Worm (Caenorhabditis elegans): ENCODE measurements around the gene micu-1.

micu-1 gene

DNA sequence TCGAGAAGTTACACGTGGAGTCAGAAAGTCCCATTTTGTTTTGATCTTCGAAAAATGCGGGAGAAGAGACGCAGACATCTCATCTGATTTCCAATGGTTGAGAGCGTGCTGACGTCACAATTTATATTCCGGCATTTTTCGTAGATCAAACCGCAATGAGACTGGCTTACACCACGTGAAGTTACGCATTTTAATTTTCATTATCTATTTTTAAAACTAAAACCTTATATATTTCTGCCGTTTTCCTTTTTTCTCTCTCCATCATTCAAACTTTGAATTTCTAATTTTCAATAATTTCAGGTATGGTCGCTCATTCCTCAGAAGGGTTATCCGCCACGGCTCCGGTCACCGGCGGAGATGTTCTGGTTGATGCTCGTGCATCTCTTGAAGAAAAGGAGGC, 17.6 kb downstream of the micu-1 start, which contains the start of gene fat-1:
TSS of gene fat-1 (plus strand) at position 301 of the 400 bp plus-strand sequence.
- no peak for TF ChIP-seq nhr-21 (tag; optimal IDR thresholded peaks at IDR 0.05)
- TF ChIP-seq elt-1 (tag; optimal IDR thresholded peaks at IDR 0.05): no peak
- TF ChIP-seq skn-1 (tag; optimal IDR thresholded peaks at IDR 0.05): no peak
- no peak for TF ChIP-seq lin-39 (tag; optimal IDR thresholded peaks at IDR 0.05)
- TF ChIP-seq nhr-23 (tag; optimal IDR thresholded peaks at IDR 0.05): no peak
- no peak for TF ChIP-seq elt-3 (tag; optimal IDR thresholded peaks at IDR 0.05)
- no peak for TF ChIP-seq gmeb-1 (tag; optimal IDR thresholded peaks at IDR 0.05)
- TF ChIP-seq nhr-10 (tag; optimal IDR thresholded peaks at IDR 0.05): no peak
- TF ChIP-seq ceh-82 (tag; optimal IDR thresholded peaks at IDR 0.05): no peak
- no peak for TF ChIP-seq unc-62 (GFP tag; optimal IDR thresholded peaks at IDR 0.05)
- no peak for TF ChIP-seq nhr-12 (tag; optimal IDR thresholded peaks at IDR 0.05)
- no peak for TF ChIP-seq lin-11 (tag; optimal IDR thresholded peaks at IDR 0.05)
- TF ChIP-seq unc-55 (GFP tag; optimal IDR thresholded peaks at IDR 0.05): no peak
- TF ChIP-seq ama-1 (optimal IDR thresholded peaks at IDR 0.05): no peak
- TF ChIP-seq ztf-1 (GFP tag; conservative IDR thresholded peaks at IDR 0.05): no peak
- TF ChIP-seq C34F6.9 (tag; optimal IDR thresholded peaks at IDR 0.05): no peak
- no peak for TF ChIP-seq snpc-4 (tag; optimal IDR thresholded peaks at IDR 0.05)
- TF ChIP-seq lin-13 (GFP tag; optimal IDR thresholded peaks at IDR 0.05): no peak

DNA sequence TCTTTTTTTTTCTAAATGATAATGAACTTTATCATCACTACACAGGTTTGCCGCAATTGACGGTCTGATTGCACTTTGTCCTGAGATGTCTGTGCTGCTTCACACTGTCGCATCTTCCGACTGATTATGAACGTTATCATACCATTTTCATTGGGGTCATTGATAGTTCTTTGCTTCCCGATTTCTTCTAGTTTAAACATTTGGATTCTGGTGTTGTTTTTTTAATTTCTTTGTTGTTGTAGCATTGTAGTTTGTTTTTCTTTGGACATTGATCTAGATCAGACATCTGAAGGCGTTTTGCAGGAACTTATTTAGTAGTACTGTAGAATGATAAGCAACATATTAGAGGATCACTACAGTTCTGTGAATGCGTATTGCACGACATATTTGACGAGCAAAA, 21.0 kb downstream of the micu-1 start:
- TF ChIP-seq ceh-16 (tag; optimal IDR thresholded peaks at IDR 0.05) (no peak), lsy-2 (tag; optimal IDR thresholded peaks at IDR 0.05) (peak in 1 of 2 experiments; percentile 43), gmeb-1 (tag; optimal IDR thresholded peaks at IDR 0.05) (peak; percentile 51), nhr-25 (tag; optimal IDR thresholded peaks at IDR 0.05) (peak; percentile 40), sma-3 (GFP tag; optimal IDR thresholded peaks at IDR 0.05) (peak; percentile 61), nhr-6 (tag; optimal IDR thresholded peaks at IDR 0.05) (peak; percentile 42), F13H6.1 (tag; optimal IDR thresholded peaks at IDR 0.05) (no peak), nhr-21 (tag; optimal IDR thresholded peaks at IDR 0.05) (peak; percentile 88), fos-1 (tag; optimal IDR thresholded peaks at IDR 0.05) (peak; percentile 86), blmp-1 (tag; optimal IDR thresholded peaks at IDR 0.05; ENCODE audit: insufficient read depth) (peak; percentile 6), crh-2 (tag; optimal IDR thresholded peaks at IDR 0.05) (peak; percentile 92), Y55F3AM.14 (GFP tag; optimal IDR thresholded peaks at IDR 0.05) (peak; percentile 8), egl-27 (tag; optimal IDR thresholded peaks at IDR 0.05) (peak; percentile 22), lin-13 (GFP tag; optimal IDR thresholded peaks at IDR 0.05) (peak; percentile 60), nhr-129 (tag; optimal IDR thresholded peaks at IDR 0.05) (peak; percentile 59), ama-1 (optimal IDR thresholded peaks at IDR 0.05) (peak; percentile 18), skn-1 (tag; optimal IDR thresholded peaks at IDR 0.05) (peak; percentile 67), nhr-10 (tag; optimal IDR thresholded peaks at IDR 0.05) (no peak), sma-9 (GFP tag; optimal IDR thresholded peaks at IDR 0.05) (peak; percentile 81), sma-9 (tag; optimal IDR thresholded peaks at IDR 0.05) (no peak), peb-1 (tag; optimal IDR thresholded peaks at IDR 0.05) (no peak)

DNA sequence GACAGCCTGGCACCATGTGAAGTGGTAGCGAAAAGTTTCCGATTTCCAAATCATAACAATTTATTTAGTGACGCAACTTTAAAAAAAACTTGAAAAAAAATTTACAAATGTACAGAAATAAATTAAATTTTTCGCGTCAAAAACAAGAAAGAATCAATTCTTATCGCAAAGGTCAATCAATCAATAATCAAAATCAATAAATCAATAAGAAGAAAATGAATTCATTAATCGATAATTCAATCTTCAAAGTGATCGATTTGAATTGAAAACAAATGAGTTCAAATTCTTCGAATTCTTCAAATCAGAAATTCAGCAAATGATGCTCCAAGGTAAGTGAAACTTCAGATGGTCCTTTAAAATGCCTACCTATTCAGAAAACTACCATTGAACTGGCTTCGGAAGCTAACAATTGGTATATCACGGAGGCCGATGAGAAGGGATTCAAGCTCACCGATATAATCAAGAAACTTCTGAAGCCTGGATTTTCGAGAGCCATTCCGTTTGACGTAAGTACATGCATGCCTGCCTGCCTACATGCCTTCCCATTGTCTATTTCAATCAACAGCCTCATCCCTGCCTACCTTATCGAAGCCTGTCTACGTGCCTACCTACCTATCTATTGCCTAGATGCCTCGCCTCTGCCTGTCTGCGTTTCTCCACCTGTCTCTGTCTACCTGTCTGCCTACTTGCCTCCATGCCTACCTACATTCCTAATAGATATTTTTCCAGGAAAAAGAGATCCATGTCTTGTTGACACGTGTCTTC, 22.3 kb downstream of the micu-1 start:
- TF ChIP-seq mab-5 (tag; optimal IDR thresholded peaks at IDR 0.05) (no peak), zag-1 (tag; optimal IDR thresholded peaks at IDR 0.05) (no peak), alr-1 (tag; optimal IDR thresholded peaks at IDR 0.05) (no peak), unc-55 (GFP tag; optimal IDR thresholded peaks at IDR 0.05) (no peak), unc-62 (GFP tag; optimal IDR thresholded peaks at IDR 0.05) (no peak)

DNA sequence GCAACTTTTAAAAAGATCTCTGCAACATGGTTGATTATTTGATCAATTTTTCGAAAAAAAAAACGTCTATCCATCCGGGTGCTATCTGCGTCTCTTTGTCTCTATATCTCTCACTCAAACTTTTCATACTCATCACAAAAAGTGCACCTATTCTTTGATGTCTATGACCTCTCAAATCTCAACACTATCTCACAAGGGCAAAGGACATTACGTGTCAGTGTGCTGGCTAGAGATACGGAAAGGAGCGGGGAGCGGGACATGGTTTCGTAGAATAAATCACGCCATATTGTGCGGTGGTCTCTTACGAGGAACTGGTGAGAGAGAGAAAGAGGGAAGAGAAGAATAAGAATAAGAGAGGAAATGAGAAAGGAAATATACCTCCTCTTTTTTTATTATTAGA, 24.7 kb downstream of the micu-1 start:
- peak; percentile 34 for TF ChIP-seq lin-13 (GFP tag; optimal IDR thresholded peaks at IDR 0.05)
- peak in 1 of 2 experiments; percentile 64 for TF ChIP-seq mdl-1 (tag; optimal IDR thresholded peaks at IDR 0.05)
- no peak for TF ChIP-seq peb-1 (tag; optimal IDR thresholded peaks at IDR 0.05)
- peak; percentile 29 for TF ChIP-seq unc-62 (GFP tag; optimal IDR thresholded peaks at IDR 0.05)
- TF ChIP-seq sem-4 (tag; optimal IDR thresholded peaks at IDR 0.05): peak; percentile 45
- TF ChIP-seq unc-55 (GFP tag; optimal IDR thresholded peaks at IDR 0.05): no peak
- TF ChIP-seq ceh-82 (tag; optimal IDR thresholded peaks at IDR 0.05): no peak
- TF ChIP-seq nhr-23 (tag; optimal IDR thresholded peaks at IDR 0.05): no peak
- TF ChIP-seq nhr-25 (tag; optimal IDR thresholded peaks at IDR 0.05): peak; percentile 53
- peak; percentile 98 for TF ChIP-seq crh-2 (tag; optimal IDR thresholded peaks at IDR 0.05)
- peak; percentile 69 for TF ChIP-seq nhr-6 (tag; optimal IDR thresholded peaks at IDR 0.05)
- peak; percentile 48 for TF ChIP-seq ztf-4 (tag; optimal IDR thresholded peaks at IDR 0.05)
- TF ChIP-seq sma-9 (GFP tag; optimal IDR thresholded peaks at IDR 0.05): peak; percentile 92
- no peak for TF ChIP-seq sma-9 (tag; optimal IDR thresholded peaks at IDR 0.05)
- TF ChIP-seq blmp-1 (tag; optimal IDR thresholded peaks at IDR 0.05; ENCODE audit: insufficient read depth): peak; percentile 36
- TF ChIP-seq gmeb-1 (tag; optimal IDR thresholded peaks at IDR 0.05): peak; percentile 73
- TF ChIP-seq mbf-1 (tag; optimal IDR thresholded peaks at IDR 0.05): no peak
- TF ChIP-seq nhr-77 (tag; optimal IDR thresholded peaks at IDR 0.05): peak; percentile 42
- TF ChIP-seq lsy-2 (tag; optimal IDR thresholded peaks at IDR 0.05): peak in 1 of 2 experiments; percentile 82
- TF ChIP-seq sma-3 (GFP tag; optimal IDR thresholded peaks at IDR 0.05): peak; percentile 93
- TF ChIP-seq F13H6.1 (tag; optimal IDR thresholded peaks at IDR 0.05): peak; percentile 88
- TF ChIP-seq C34F6.9 (tag; optimal IDR thresholded peaks at IDR 0.05): peak; percentile 87
- TF ChIP-seq aly-2 (tag; optimal IDR thresholded peaks at IDR 0.05): no peak
- peak; percentile 97 for TF ChIP-seq nhr-129 (tag; optimal IDR thresholded peaks at IDR 0.05)
- TF ChIP-seq nhr-21 (tag; optimal IDR thresholded peaks at IDR 0.05): peak; percentile 88
- TF ChIP-seq egl-27 (tag; optimal IDR thresholded peaks at IDR 0.05): peak; percentile 85
- no peak for TF ChIP-seq lin-11 (tag; optimal IDR thresholded peaks at IDR 0.05)
- TF ChIP-seq fos-1 (tag; optimal IDR thresholded peaks at IDR 0.05): peak; percentile 90
